Fruit fly (Drosophila melanogaster): ENCODE results near the gene RpL30.

RpL30 gene

DNA sequence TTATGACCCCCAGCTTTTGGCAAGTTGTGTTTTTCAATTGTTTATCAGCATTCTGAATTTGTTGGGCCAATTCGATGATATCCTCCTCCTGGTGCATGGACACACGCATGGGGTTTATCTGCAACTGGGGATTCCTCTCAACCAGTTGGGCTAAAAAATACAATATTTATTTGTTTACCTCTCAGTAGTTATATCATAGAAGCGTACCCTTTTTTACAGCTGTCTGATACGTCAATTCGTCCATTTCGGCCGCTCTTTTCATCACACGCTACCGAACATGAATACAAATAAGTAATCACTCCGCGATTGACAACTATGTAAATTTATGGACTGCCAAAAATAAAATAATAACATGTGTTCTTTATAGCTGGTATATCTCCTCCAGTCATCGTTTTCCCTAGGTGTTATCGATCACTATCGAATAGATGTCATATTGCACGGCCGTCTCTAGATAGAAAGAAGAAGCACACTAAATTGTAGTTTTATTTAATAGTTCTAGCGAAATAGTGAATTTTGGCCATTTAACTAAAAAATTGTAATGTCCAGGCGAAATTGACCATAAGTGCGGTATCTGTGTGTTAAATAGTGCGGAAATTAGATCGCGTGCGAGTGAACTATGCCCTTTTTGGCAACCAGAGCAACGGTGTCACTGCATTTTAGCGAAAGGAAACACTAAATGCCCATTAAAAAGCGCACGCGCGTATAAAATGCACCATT is 25.3 kb upstream of the RpL30 start, which contains the start of the genes mib2 and CG31800 (continued):
- TF ChIP-seq CG4617 (GFP tag; optimal IDR thresholded peaks at IDR 0.05; ENCODE audit: borderline replicate concordance) (peak; percentile 90), CG18011 (GFP tag; optimal IDR thresholded peaks at IDR 0.05) (no peak), zen2 (GFP tag; IDR thresholded peaks at IDR 0.05; ENCODE audit: partially characterized antibody) (peak; percentile 81; the same call in 2 of the 3 replicates), schlank (tag; optimal IDR thresholded peaks at IDR 0.05) (no peak), her (GFP tag; optimal IDR thresholded peaks at IDR 0.05) (no peak), CG1792 (GFP tag; optimal IDR thresholded peaks at IDR 0.05) (no peak), tgo (GFP tag; IDR thresholded peaks at IDR 0.05) (no peak), ro (GFP tag; IDR thresholded peaks at IDR 0.05) (no peak), CG17612 (GFP tag; IDR thresholded peaks at IDR 0.05) (no peak), CG17361 (GFP tag; IDR thresholded peaks at IDR 0.05) (no peak), btn (GFP tag; optimal IDR thresholded peaks at IDR 0.05) (no peak), vfl (GFP tag; optimal IDR thresholded peaks at IDR 0.05) (no peak), Meics (GFP tag; optimal IDR thresholded peaks at IDR 0.05) (no peak), zfh1 (GFP tag; IDR thresholded peaks at IDR 0.05) (no peak), NfI (GFP tag; optimal IDR thresholded peaks at IDR 0.05) (no peak), CG15479 (GFP tag; optimal IDR thresholded peaks at IDR 0.05) (no peak), prd (optimal IDR thresholded peaks at IDR 0.05) (no peak), prd (GFP tag; IDR thresholded peaks at IDR 0.05) (no peak), BEAF-32 (GFP tag; optimal IDR thresholded peaks at IDR 0.05) (peak; percentile 84), cwo (GFP tag; optimal IDR thresholded peaks at IDR 0.05) (no peak), nom (GFP tag; optimal IDR thresholded peaks at IDR 0.05) (no peak), CG10431 (GFP tag; optimal IDR thresholded peaks at IDR 0.05) (no peak), CG18764 (GFP tag; optimal IDR thresholded peaks at IDR 0.05) (no peak), CG14965 (GFP tag; optimal IDR thresholded peaks at IDR 0.05; ENCODE audit: borderline replicate concordance) (no peak), lola (GFP tag; optimal IDR thresholded peaks at IDR 0.05) (no peak), Fer3 (tag; optimal IDR thresholded peaks at IDR 0.05) (no peak), gce (GFP tag; IDR thresholded peaks at IDR 0.05) (no peak), CG6175 (GFP tag; IDR thresholded peaks at IDR 0.05) (no peak), usp (GFP tag; optimal IDR thresholded peaks at IDR 0.05) (no peak), Elba2 (GFP tag; optimal IDR thresholded peaks at IDR 0.05) (no peak), CG11504 (tag; optimal IDR thresholded peaks at IDR 0.05) (peak; percentile 23), chn (GFP tag; optimal IDR thresholded peaks at IDR 0.05) (peak; percentile 1), trh (GFP tag; optimal IDR thresholded peaks at IDR 0.05) (no peak), Asciz (GFP tag; optimal IDR thresholded peaks at IDR 0.05) (no peak), Hsf (GFP tag; optimal IDR thresholded peaks at IDR 0.05) (no peak), sob (GFP tag; IDR thresholded peaks at IDR 0.05) (peak; percentile 35; the same call in 1 of the 2 replicates), kni (GFP tag; optimal IDR thresholded peaks at IDR 0.05) (no peak), CG16779 (GFP tag; IDR thresholded peaks at IDR 0.05) (no peak), CG1832 (GFP tag; optimal IDR thresholded peaks at IDR 0.05) (no peak), pb (GFP tag; optimal IDR thresholded peaks at IDR 0.05) (no peak), dm (GFP tag; optimal IDR thresholded peaks at IDR 0.05) (peak; percentile 57), Bgb (GFP tag; IDR thresholded peaks at IDR 0.05; ENCODE audit: partially characterized antibody) (peak; percentile 89), Usf (GFP tag; optimal IDR thresholded peaks at IDR 0.05) (no peak), Dll (GFP tag; IDR thresholded peaks at IDR 0.05; ENCODE audit: partially characterized antibody) (peak; percentile 83), repo (GFP tag; optimal IDR thresholded peaks at IDR 0.05) (no peak), CG9876 (GFP tag; optimal IDR thresholded peaks at IDR 0.05) (no peak), CG4854 (GFP tag; optimal IDR thresholded peaks at IDR 0.05) (no peak), Adf1 (GFP tag; IDR thresholded peaks at IDR 0.05) (no peak), Sry-β (GFP tag; optimal IDR thresholded peaks at IDR 0.05) (no peak), CkIIα-i1 (GFP tag; IDR thresholded peaks at IDR 0.05) (no peak)

Data from whole organism, embryonic.